Worm (Caenorhabditis elegans): ENCODE measurements around the gene F01D4.8.

The F01D4.8 gene

ce11 chrIV:10429129-10429528 lies 23.8 kb downstream of the F01D4.8 start, which contains the start of gene F13B12.2:
Gene F13B12.2, minus strand, starts transcription at chrIV:10429130.
- TF ChIP-seq dao-5 (tag; optimal IDR thresholded peaks at IDR 0.05) (no peak), him-1 (tag; optimal IDR thresholded peaks at IDR 0.05) (no peak), W03F9.2 (tag; optimal IDR thresholded peaks at IDR 0.05) (no peak)

ce11 chrIV:10425129-10425528 lies 27.8 kb downstream of the F01D4.8 start:
- TF ChIP-seq dao-5 (tag; optimal IDR thresholded peaks at IDR 0.05) = no peak
- TF ChIP-seq W03F9.2 (tag; optimal IDR thresholded peaks at IDR 0.05) = no peak
- TF ChIP-seq him-1 (tag; optimal IDR thresholded peaks at IDR 0.05) = no peak

DNA sequence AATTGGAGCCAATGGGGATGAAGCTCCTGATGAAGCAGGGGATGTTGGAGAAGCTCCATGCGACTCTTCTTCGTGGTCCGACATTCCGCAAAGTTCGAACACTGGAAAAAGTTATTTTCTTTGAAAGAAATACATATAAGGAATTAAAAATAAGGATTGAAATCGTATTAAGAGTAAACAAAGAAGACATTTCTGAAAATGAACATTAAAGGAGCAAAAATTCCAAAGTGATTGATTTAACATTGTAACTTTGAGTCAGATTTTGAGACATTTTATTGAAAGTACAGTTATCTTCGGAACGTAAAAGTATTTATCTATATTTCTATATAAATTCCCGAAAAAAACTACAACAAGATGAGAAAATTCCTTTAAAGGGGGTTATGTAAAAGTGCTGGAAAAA lies 28.4 kb downstream of the F01D4.8 start, which contains the start of gene F13B12.1:
Gene F13B12.1 (minus strand): TSS at position 101 of the 400 bp plus-strand sequence.
- no peak for TF ChIP-seq him-1 (tag; optimal IDR thresholded peaks at IDR 0.05)
- no peak for TF ChIP-seq W03F9.2 (tag; optimal IDR thresholded peaks at IDR 0.05)
- TF ChIP-seq dao-5 (tag; optimal IDR thresholded peaks at IDR 0.05) = no peak

ce11 chrIV:10422230-10422629 lies 30.7 kb downstream of the F01D4.8 start:
- no peak for TF ChIP-seq him-1 (tag; optimal IDR thresholded peaks at IDR 0.05)

DNA sequence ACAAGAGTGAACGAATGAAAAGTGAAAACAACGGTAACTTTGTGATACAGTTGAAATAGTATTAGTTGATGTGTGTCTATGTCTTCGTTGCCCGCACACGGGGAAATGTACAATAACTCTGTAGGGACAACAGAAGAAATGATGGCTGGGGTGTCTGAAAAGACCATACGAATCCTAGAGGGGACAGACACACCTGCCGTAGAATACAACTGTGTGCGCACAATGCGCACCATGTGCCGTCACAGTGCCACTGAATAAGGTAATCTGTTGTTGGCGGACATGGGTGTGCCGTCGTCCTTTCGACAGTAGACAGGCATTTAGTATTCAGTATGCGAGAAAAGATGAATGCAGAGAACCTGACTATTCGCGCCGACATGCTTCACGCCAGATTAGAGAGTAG lies 31.6 kb downstream of the F01D4.8 start:
- TF ChIP-seq dao-5 (tag; optimal IDR thresholded peaks at IDR 0.05) (no peak), W03F9.2 (tag; optimal IDR thresholded peaks at IDR 0.05) (no peak), him-1 (tag; optimal IDR thresholded peaks at IDR 0.05) (no peak)

DNA sequence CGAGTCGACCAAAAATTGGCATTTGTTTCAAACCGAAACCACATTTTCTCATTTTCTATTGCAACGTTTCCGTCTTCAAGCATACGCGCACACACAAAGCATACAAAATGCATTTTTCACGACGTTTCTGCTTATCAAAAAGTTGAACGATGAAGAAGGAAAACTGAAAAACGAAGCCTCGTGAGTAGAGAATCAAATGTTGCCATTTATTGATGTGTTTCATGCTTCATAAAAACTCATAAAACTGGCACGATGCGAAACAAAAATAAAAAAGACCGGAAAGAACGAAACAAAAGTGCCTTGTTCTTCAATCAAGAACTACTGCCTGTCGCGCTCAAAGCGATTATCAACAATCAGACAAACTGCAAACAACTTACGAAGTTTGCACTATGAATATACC lies 32.5 kb downstream of the F01D4.8 start:
- no peak for TF ChIP-seq dao-5 (tag; optimal IDR thresholded peaks at IDR 0.05)
- no peak for TF ChIP-seq him-1 (tag; optimal IDR thresholded peaks at IDR 0.05)
- no peak for TF ChIP-seq W03F9.2 (tag; optimal IDR thresholded peaks at IDR 0.05)

DNA sequence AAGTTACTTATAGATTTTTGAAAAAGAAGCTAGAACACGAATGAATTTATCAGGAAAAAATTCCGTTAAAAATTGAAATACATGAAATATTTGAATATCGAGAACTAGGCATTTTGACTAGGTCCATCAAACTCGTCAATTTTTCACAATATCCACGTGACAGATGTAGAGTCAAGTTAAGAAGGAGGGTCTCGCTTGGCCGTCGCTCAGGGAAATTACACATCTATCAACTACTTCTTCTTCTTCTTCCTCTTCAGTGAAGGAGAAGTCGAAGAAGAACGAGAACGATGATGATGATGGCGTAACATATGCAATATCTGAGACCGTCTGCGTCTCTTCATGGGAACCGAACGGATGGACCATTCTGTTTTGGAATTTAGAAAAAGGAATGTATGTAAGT lies 33.0 kb downstream of the F01D4.8 start:
- TF ChIP-seq dao-5 (tag; optimal IDR thresholded peaks at IDR 0.05) (no peak), W03F9.2 (tag; optimal IDR thresholded peaks at IDR 0.05) (no peak), him-1 (tag; optimal IDR thresholded peaks at IDR 0.05) (no peak)

DNA sequence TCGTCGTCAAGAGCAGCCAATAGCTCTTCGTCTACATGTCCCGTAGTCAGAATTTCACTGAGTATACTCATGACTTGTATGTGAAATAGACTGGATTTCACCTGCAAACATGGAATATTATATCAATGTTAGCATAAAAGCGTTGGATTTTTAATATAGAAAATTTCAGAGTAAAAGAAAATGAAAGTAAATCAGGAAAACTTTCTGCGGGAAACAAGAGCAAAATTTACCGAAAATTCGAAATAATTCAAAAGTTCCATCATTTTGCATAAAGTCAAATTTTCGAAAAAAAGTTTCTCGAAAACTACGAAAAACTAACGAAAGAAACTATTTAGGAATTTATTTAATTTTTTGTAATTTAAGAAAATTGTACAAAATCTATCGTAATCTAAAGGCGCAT lies 35.1 kb downstream of the F01D4.8 start, which contains the start of gene F13B12.6:
Gene F13B12.6 (minus strand): TSS at position 101 of the 400 bp plus-strand sequence.
- no peak for TF ChIP-seq W03F9.2 (tag; optimal IDR thresholded peaks at IDR 0.05)
- no peak for TF ChIP-seq dao-5 (tag; optimal IDR thresholded peaks at IDR 0.05)
- TF ChIP-seq him-1 (tag; optimal IDR thresholded peaks at IDR 0.05) = no peak

- TF ChIP-seq W03F9.2 (tag; optimal IDR thresholded peaks at IDR 0.05) (no peak), him-1 (tag; optimal IDR thresholded peaks at IDR 0.05) (no peak), dao-5 (tag; optimal IDR thresholded peaks at IDR 0.05) (no peak)
These were observed 39.1 kb downstream of the F01D4.8 start, which contains the start of gene R10H10.7 for ce11 chrIV:10413828-10414227. Gene R10H10.7, minus strand, starts transcription at chrIV:10413928.

DNA sequence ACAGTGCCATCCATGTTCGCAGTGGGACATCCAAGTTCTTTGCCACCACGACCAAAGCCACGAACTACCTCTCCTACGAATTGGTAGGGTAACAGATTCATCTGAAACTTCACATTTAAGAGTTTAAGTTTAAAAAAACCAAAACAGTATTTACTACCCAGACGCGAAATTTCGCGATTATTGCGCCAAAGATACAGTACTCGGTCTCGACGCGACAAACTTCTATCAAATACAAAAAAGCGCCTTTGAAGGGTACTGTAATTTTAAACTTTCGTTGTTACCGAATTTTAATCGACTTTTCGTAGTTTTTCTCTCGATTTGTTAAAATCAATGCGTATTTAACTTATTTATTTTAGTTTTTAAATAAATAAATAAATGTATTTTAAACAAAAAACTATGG lies 43.5 kb downstream of the F01D4.8 start, which contains the start of gene rfk-1:
Gene rfk-1 (minus strand): TSS at position 101 of the 400 bp plus-strand sequence.
- TF ChIP-seq W03F9.2 (tag; optimal IDR thresholded peaks at IDR 0.05) (no peak), dao-5 (tag; optimal IDR thresholded peaks at IDR 0.05) (no peak), him-1 (tag; optimal IDR thresholded peaks at IDR 0.05) (no peak)

DNA sequence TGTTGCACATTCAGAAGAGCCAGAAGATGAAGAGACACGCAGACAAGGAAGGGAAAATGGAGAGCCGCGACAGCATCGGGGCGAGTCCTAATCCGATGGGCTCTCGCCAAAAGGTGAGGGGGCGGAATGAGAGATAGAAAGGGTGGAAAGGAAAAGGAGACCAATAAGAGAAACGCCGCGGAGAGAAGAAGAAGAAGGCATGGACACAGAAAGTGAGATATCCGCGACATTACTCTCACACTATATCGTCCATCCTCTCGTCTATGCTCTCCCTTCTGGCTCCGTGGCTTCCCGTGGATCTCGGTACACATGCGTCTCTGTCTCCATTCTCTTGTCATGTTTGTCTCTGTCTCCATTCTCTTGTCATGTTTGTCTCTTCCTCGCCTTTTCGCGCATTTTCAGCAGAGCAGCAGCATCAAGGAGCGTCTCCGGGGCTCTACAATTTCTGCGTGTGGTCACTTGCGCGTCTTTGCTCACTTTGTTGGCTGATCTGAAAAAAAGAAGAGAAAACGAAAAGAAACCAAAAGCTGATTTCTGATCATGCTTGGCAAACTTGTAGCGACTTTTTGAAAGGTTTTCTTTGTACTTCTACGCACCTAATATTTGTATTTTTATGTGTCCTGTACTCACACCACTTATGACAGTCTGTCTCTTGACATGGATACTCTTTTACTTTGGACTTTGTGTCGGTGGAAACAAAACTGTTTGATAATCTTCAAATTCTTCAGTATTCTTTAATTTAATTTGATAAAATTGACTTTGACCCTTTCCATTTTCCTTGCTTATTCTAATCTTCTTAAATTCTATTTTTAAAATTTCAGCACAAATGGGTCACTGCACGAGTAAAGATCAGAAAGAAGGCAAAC lies 49.5 kb downstream of the F01D4.8 start, which contains the start of gene gpa-7:
Gene gpa-7 (plus strand): TSS at position 816 of the 866 bp plus-strand sequence.
- TF ChIP-seq dao-5 (tag; optimal IDR thresholded peaks at IDR 0.05) (no peak), him-1 (tag; optimal IDR thresholded peaks at IDR 0.05) (peak; percentile 80)
